Fruit fly (Drosophila melanogaster): ENCODE measurements around the gene VhaAC39-1.

VhaAC39-1 gene

dm6 chrX:3866844-3867457 lies 13.6 kb upstream of the VhaAC39-1 start (continued):
- TF ChIP-seq CG6792 (GFP tag; optimal IDR thresholded peaks at IDR 0.05) (peak; percentile 41), dac (GFP tag; optimal IDR thresholded peaks at IDR 0.05) (no peak), CG6808 (GFP tag; optimal IDR thresholded peaks at IDR 0.05) (peak; percentile 54), CG6854 (GFP tag; optimal IDR thresholded peaks at IDR 0.05) (no peak), CG16779 (tag; optimal IDR thresholded peaks at IDR 0.05) (no peak), CG3919 (GFP tag; optimal IDR thresholded peaks at IDR 0.05) (peak; percentile 56), CG3032 (tag; optimal IDR thresholded peaks at IDR 0.05) (peak; percentile 45), CG7368 (GFP tag; optimal IDR thresholded peaks at IDR 0.05) (peak; percentile 15), CG32006 (GFP tag; optimal IDR thresholded peaks at IDR 0.05) (peak; percentile 70), CG8319 (GFP tag; optimal IDR thresholded peaks at IDR 0.05) (peak; percentile 40), CG6163 (GFP tag; IDR thresholded peaks at IDR 0.05) (no peak; the same call in 2 of the 3 replicates), achi (GFP tag; optimal IDR thresholded peaks at IDR 0.05) (peak; percentile 57), pdm3 (GFP tag; optimal IDR thresholded peaks at IDR 0.05) (peak; percentile 61), Hr39 (GFP tag; optimal IDR thresholded peaks at IDR 0.05) (no peak), CG31627 (GFP tag; optimal IDR thresholded peaks at IDR 0.05) (peak; percentile 11), CG34406 (GFP tag; optimal IDR thresholded peaks at IDR 0.05) (peak; percentile 59), CG11762 (GFP tag; optimal IDR thresholded peaks at IDR 0.05; ENCODE audit: insufficient read depth) (peak; percentile 15), CG6276 (GFP tag; optimal IDR thresholded peaks at IDR 0.05) (peak; percentile 42), esn (GFP tag; optimal IDR thresholded peaks at IDR 0.05) (peak; percentile 38), dsx (GFP tag; optimal IDR thresholded peaks at IDR 0.05; ENCODE audit: poor library complexity, severe bottlenecking) (peak; percentile 35), salr (GFP tag; optimal IDR thresholded peaks at IDR 0.05) (peak in 1 of 2 experiments; percentile 15), Sox102F (GFP tag; optimal IDR thresholded peaks at IDR 0.05) (no peak), Smox (GFP tag; optimal IDR thresholded peaks at IDR 0.05) (peak; percentile 8), eg (GFP tag; IDR thresholded peaks at IDR 0.05) (no peak), Eip75B (GFP tag; optimal IDR thresholded peaks at IDR 0.05) (peak; percentile 66), CG8119 (GFP tag; IDR thresholded peaks at IDR 0.05) (peak; percentile 51; the same call in 1 of the 3 replicates), CG11902 (GFP tag; optimal IDR thresholded peaks at IDR 0.05) (peak; percentile 28)

dm6 chrX:3867782-3868181 lies 12.8 kb upstream of the VhaAC39-1 start:
- TF ChIP-seq fd59A (GFP tag; optimal IDR thresholded peaks at IDR 0.05), result no peak
- TF ChIP-seq fd85E (GFP tag; optimal IDR thresholded peaks at IDR 0.05), result no peak
- TF ChIP-seq Blimp-1 (GFP tag; optimal IDR thresholded peaks at IDR 0.05), result no peak
- TF ChIP-seq Lpt (GFP tag; optimal IDR thresholded peaks at IDR 0.05), result no peak
- no peak for TF ChIP-seq Smox (GFP tag; optimal IDR thresholded peaks at IDR 0.05)
- TF ChIP-seq CG11294 (GFP tag; IDR thresholded peaks at IDR 0.05), result no peak
- TF ChIP-seq Ets96B (tag; optimal IDR thresholded peaks at IDR 0.05), result no peak
- TF ChIP-seq CG3919 (GFP tag; optimal IDR thresholded peaks at IDR 0.05), result no peak
- no peak for TF ChIP-seq pdm3 (GFP tag; optimal IDR thresholded peaks at IDR 0.05)
- TF ChIP-seq CG1621 (tag; optimal IDR thresholded peaks at IDR 0.05), result no peak
- no peak for TF ChIP-seq CG9139 (GFP tag; optimal IDR thresholded peaks at IDR 0.05)
- no peak for TF ChIP-seq Eip93F (GFP tag; optimal IDR thresholded peaks at IDR 0.05)
- TF ChIP-seq CG8119 (GFP tag; IDR thresholded peaks at IDR 0.05), result no peak
- no peak for TF ChIP-seq eg (GFP tag; IDR thresholded peaks at IDR 0.05)
- no peak for TF ChIP-seq salr (GFP tag; optimal IDR thresholded peaks at IDR 0.05)
- no peak for TF ChIP-seq acj6 (GFP tag; optimal IDR thresholded peaks at IDR 0.05)
- TF ChIP-seq Hr38 (GFP tag; optimal IDR thresholded peaks at IDR 0.05), result no peak
- no peak for TF ChIP-seq CG6163 (GFP tag; IDR thresholded peaks at IDR 0.05)
- no peak for TF ChIP-seq Hr39 (GFP tag; optimal IDR thresholded peaks at IDR 0.05)

Data from whole organism, prepupa.